Fruit fly (Drosophila melanogaster) whole organism, embryonic: ENCODE measurements around the gene Jhbp5.

Experiments used
- Abd-B ChIP-seq: fragments of 200-800 bp; sonication (Bioruptor generic); optimal IDR thresholded peaks from 2 replicates; lab custom pipeline; 2018; ENCODE audit warnings: missing biosample characterization, mild to moderate bottlenecking, missing genetic modification characterization, moderate library complexity
- Ada2b ChIP-seq: fragments of 200-800 bp; sonication (Bioruptor generic); IDR thresholded peaks from 2 replicates; pipeline ENCODE4 v1.3.6; 2022; ENCODE audit warnings: missing biosample characterization, missing genetic modification characterization
- Adf1 ChIP-seq: fragments of 200-800 bp; sonication (Bioruptor generic); IDR thresholded peaks from 2 replicates; pipeline ENCODE4 v1.3.6; 2022; ENCODE audit warnings: missing biosample characterization, missing genetic modification characterization
- Atf6 ChIP-seq: fragments of 200-800 bp; sonication (Bioruptor generic); IDR thresholded peaks from 2 replicates; pipeline ENCODE4 v1.3.6; 2022; ENCODE audit warnings: missing biosample characterization, missing genetic modification characterization
- CG10431 ChIP-seq: fragments of 200-800 bp; sonication (Bioruptor generic); optimal IDR thresholded peaks from 3 replicates; lab custom pipeline; 2018; ENCODE audit warnings: missing biosample characterization, mild to moderate bottlenecking, missing genetic modification characterization
- CG11093 ChIP-seq: fragments of 200-800 bp; sonication (Bioruptor generic); IDR thresholded peaks from 3 replicates; pipeline ENCODE4 v1.3.6; 2022; ENCODE audit warnings: missing biosample characterization, missing genetic modification characterization
- CG11695 ChIP-seq: fragments of 200-800 bp; sonication (Bioruptor generic); IDR thresholded peaks from 3 replicates; pipeline ENCODE4 v1.3.6; 2022; ENCODE audit warnings: missing biosample characterization, missing genetic modification characterization
- CG13424 ChIP-seq: fragments of 200-800 bp; sonication (Bioruptor generic); optimal IDR thresholded peaks from 2 replicates; lab custom pipeline; 2019; ENCODE audit warnings: missing biosample characterization, mild to moderate bottlenecking, missing genetic modification characterization, moderate library complexity
- CG15269 ChIP-seq: fragments of 200-800 bp; sonication (Bioruptor generic); optimal IDR thresholded peaks from 2 replicates; lab custom pipeline; 2018; ENCODE audit warnings: missing biosample characterization, mild to moderate bottlenecking, missing genetic modification characterization, moderate library complexity
- CG15514 ChIP-seq: fragments of 200-800 bp; sonication (Bioruptor generic); optimal IDR thresholded peaks from 3 replicates; lab custom pipeline; 2017; ENCODE audit warnings: missing biosample characterization, missing genetic modification characterization, mild to moderate bottlenecking, moderate library complexity, missing genetic modification reagents
- CG17186 ChIP-seq: fragments of 200-800 bp; sonication (Bioruptor generic); optimal IDR thresholded peaks from 3 replicates; lab custom pipeline; 2017; ENCODE audit warnings: missing biosample characterization, missing genetic modification reagents, missing genetic modification characterization
- CG17829 ChIP-seq: fragments of 200-800 bp; optimal IDR thresholded peaks from 2 replicates; lab custom pipeline; 2019; ENCODE audit warnings: missing biosample characterization, mild to moderate bottlenecking, missing genetic modification characterization, moderate library complexity
- CG18619 ChIP-seq: fragments of 200-800 bp; sonication (Bioruptor generic); optimal IDR thresholded peaks from 3 replicates; lab custom pipeline; 2017; ENCODE audit warnings: missing biosample characterization, mild to moderate bottlenecking, missing genetic modification characterization
- CG2199 ChIP-seq: fragments of 200-800 bp; sonication (Bioruptor generic); IDR thresholded peaks from 3 replicates; pipeline ENCODE4 v1.3.6; 2022; ENCODE audit warnings: missing biosample characterization, missing genetic modification characterization
- CG2202 ChIP-seq: fragments of 200-800 bp; sonication (Bioruptor generic); optimal IDR thresholded peaks from 2 replicates; lab custom pipeline; 2018; ENCODE audit warnings: missing biosample characterization, mild to moderate bottlenecking, missing genetic modification characterization
- CG31365 ChIP-seq: fragments of 200-800 bp; sonication (Bioruptor generic); optimal IDR thresholded peaks from 2 replicates; lab custom pipeline; 2018; ENCODE audit warnings: missing biosample characterization, mild to moderate bottlenecking, missing genetic modification characterization
- CG6813 ChIP-seq: fragments of 200-800 bp; sonication (Bioruptor generic); optimal IDR thresholded peaks from 2 replicates; lab custom pipeline; 2017; ENCODE audit warnings: missing biosample characterization, missing genetic modification characterization, mild to moderate bottlenecking, moderate library complexity, missing genetic modification reagents
- CG7963 ChIP-seq: fragments of 200-800 bp; sonication (Bioruptor generic); IDR thresholded peaks from 3 replicates; pipeline ENCODE4 v1.3.6; 2022; ENCODE audit warnings: missing biosample characterization, missing genetic modification characterization; ENCODE audit not compliant: partially characterized antibody
- CG9932 ChIP-seq: fragments of 200-800 bp; sonication (Bioruptor generic); IDR thresholded peaks from 2 replicates; pipeline ENCODE4 v1.3.6; 2022; ENCODE audit warnings: missing biosample characterization, missing genetic modification characterization
- CrebB ChIP-seq: fragments of 200-800 bp; sonication (Bioruptor generic); optimal IDR thresholded peaks from 3 replicates; lab custom pipeline; 2018; ENCODE audit warnings: missing biosample characterization, mild to moderate bottlenecking, missing genetic modification characterization
- Doc2 ChIP-seq: fragments of 200-800 bp; sonication (Bioruptor generic); IDR thresholded peaks from 2 replicates; pipeline ENCODE4 v1.3.6; 2022; ENCODE audit warnings: missing biosample characterization, missing genetic modification characterization
- Lhr ChIP-seq: fragments of 200-800 bp; sonication (Bioruptor generic); optimal IDR thresholded peaks from 3 replicates; lab custom pipeline; 2017; ENCODE audit warnings: mild to moderate bottlenecking, missing biosample characterization, missing genetic modification reagents, missing genetic modification characterization
- MESR4 ChIP-seq: fragments of 200-800 bp; sonication (Bioruptor generic); optimal IDR thresholded peaks from 2 replicates; lab custom pipeline; 2018; ENCODE audit warnings: missing biosample characterization, mild to moderate bottlenecking, missing genetic modification characterization, moderate library complexity
- MTF-1 ChIP-seq: fragments of 200-800 bp; sonication (Bioruptor generic); optimal IDR thresholded peaks from 2 replicates; lab custom pipeline; 2018; ENCODE audit warnings: missing biosample characterization, mild to moderate bottlenecking, missing genetic modification characterization, borderline replicate concordance
- Meics ChIP-seq: fragments of 200-800 bp; sonication (Bioruptor generic); optimal IDR thresholded peaks from 2 replicates; lab custom pipeline; 2017; ENCODE audit warnings: missing biosample characterization, mild to moderate bottlenecking, missing genetic modification characterization
- NfI ChIP-seq: fragments of 200-800 bp; sonication (Bioruptor generic); optimal IDR thresholded peaks from 3 replicates; lab custom pipeline; 2018; ENCODE audit warnings: missing biosample characterization, mild to moderate bottlenecking, missing genetic modification characterization, moderate library complexity
- ara ChIP-seq: fragments of 200-800 bp; sonication (Bioruptor generic); IDR thresholded peaks from 2 replicates; pipeline ENCODE4 v1.3.6; 2022; ENCODE audit warnings: missing biosample characterization, missing genetic modification characterization
- ato ChIP-seq: fragments of 200-800 bp; sonication (Bioruptor generic); IDR thresholded peaks from 2 replicates; pipeline ENCODE4 v1.3.6; 2022; ENCODE audit warnings: missing biosample characterization, missing genetic modification characterization; ENCODE audit not compliant: partially characterized antibody
- crol ChIP-seq: fragments of 200-800 bp; sonication (Bioruptor generic); IDR thresholded peaks from 2 replicates; pipeline ENCODE4 v1.3.6; 2022; ENCODE audit warnings: missing biosample characterization, missing genetic modification characterization
- crp ChIP-seq, 2 experiments: fragments of 200-800 bp; sonication (Bioruptor generic); optimal IDR thresholded peaks; 2 replicates in 1 of 2; 3 replicates in 1 of 2; lab custom pipeline; 2017; ENCODE audit warnings: missing biosample characterization in 2 of 2, missing genetic modification characterization in 2 of 2, mild to moderate bottlenecking in 1 of 2, moderate library complexity in 1 of 2
- ewg ChIP-seq: fragments of 200-800 bp; sonication (Bioruptor generic); optimal IDR thresholded peaks from 3 replicates; lab custom pipeline; 2017; ENCODE audit warnings: mild to moderate bottlenecking, missing biosample characterization, missing genetic modification reagents, missing genetic modification characterization
- exex ChIP-seq: fragments of 200-800 bp; sonication (Bioruptor generic); optimal IDR thresholded peaks from 4 replicates; lab custom pipeline; 2018; ENCODE audit warnings: missing biosample characterization, mild to moderate bottlenecking, missing genetic modification characterization, moderate library complexity
- fd102C ChIP-seq: fragments of 200-800 bp; sonication (Bioruptor generic); optimal IDR thresholded peaks from 2 replicates; lab custom pipeline; 2018; ENCODE audit warnings: missing biosample characterization, mild to moderate bottlenecking, missing genetic modification characterization, moderate library complexity
- gt ChIP-seq: fragments of 200-800 bp; sonication (Bioruptor generic); IDR thresholded peaks from 2 replicates; pipeline ENCODE4 v1.3.6; 2022; ENCODE audit warnings: missing biosample characterization, missing genetic modification characterization
- hkb ChIP-seq, 2 experiments: fragments of 200-800 bp in 1 of 2; fragments of >200 bp in 1 of 2; sonication (Bioruptor generic) in 1 of 2; IDR thresholded peaks in 1 of 2; optimal IDR thresholded peaks in 1 of 2; 2 replicates each; pipeline versions ENCODE4 v1.3.6 to Lab custom; 2017 to 2022; ENCODE audit warnings: missing biosample characterization in 1 of 2, missing genetic modification characterization in 1 of 2
- jumu ChIP-seq: fragments of 200-800 bp; sonication (Bioruptor generic); optimal IDR thresholded peaks from 3 replicates; lab custom pipeline; 2016; ENCODE audit warnings: missing biosample characterization, missing genetic modification characterization
- lola ChIP-seq, 3 experiments: fragments of >200 bp in 2 of 3; fragments of 200-800 bp in 1 of 3; sonication (Bioruptor generic) in 1 of 3; optimal IDR thresholded peaks; 2 replicates each; lab custom pipeline; 2017 to 2019; ENCODE audit warnings: missing biosample characterization in 3 of 3, missing genetic modification characterization in 3 of 3, mild to moderate bottlenecking in 1 of 3, moderate library complexity in 1 of 3
- mirr ChIP-seq: fragments of 200-800 bp; sonication (Bioruptor generic); optimal IDR thresholded peaks from 3 replicates; lab custom pipeline; 2018; ENCODE audit warnings: missing biosample characterization, mild to moderate bottlenecking, missing genetic modification characterization
- nerfin-1 ChIP-seq: fragments of 200-800 bp; sonication (Bioruptor generic); optimal IDR thresholded peaks from 3 replicates; lab custom pipeline; 2019; ENCODE audit warnings: missing biosample characterization, mild to moderate bottlenecking, missing genetic modification characterization, moderate library complexity
- pan ChIP-seq, 4 experiments: fragments of >200 bp in 3 of 4; fragments of 200-800 bp in 1 of 4; sonication (Bioruptor generic) in 1 of 4; optimal IDR thresholded peaks in 3 of 4; IDR thresholded peaks in 1 of 4; 2 replicates each; pipeline versions ENCODE4 v1.3.6 to Lab custom; 2017 to 2022; ENCODE audit warnings: missing biosample characterization in 2 of 4, missing genetic modification characterization in 2 of 4, mixed read lengths in 1 of 4
- prd ChIP-seq, 3 experiments: fragments of >200 bp in 2 of 3; fragments of 200-800 bp in 1 of 3; sonication (Bioruptor generic) in 1 of 3; optimal IDR thresholded peaks in 2 of 3; IDR thresholded peaks in 1 of 3; 2 replicates in 2 of 3; 3 replicates in 1 of 3; pipeline versions ENCODE4 v1.3.6 to Lab custom; 2017 to 2022; ENCODE audit warnings: missing biosample characterization in 1 of 3, missing genetic modification characterization in 1 of 3
- sc ChIP-seq, 3 experiments: fragments of >200 bp in 2 of 3; fragments of 200-800 bp in 1 of 3; sonication (Bioruptor generic) in 1 of 3; optimal IDR thresholded peaks; 2 replicates in 2 of 3; 3 replicates in 1 of 3; lab custom pipeline; 2017; ENCODE audit warnings: mild to moderate bottlenecking in 1 of 3, missing biosample characterization in 1 of 3, missing genetic modification characterization in 1 of 3, missing genetic modification reagents in 1 of 3
- schlank ChIP-seq: fragments of 200-800 bp; sonication (Bioruptor generic); optimal IDR thresholded peaks from 2 replicates; lab custom pipeline; 2018; ENCODE audit warnings: missing biosample characterization, mild to moderate bottlenecking, missing genetic modification characterization
- sna ChIP-seq: fragments of 200-800 bp; sonication (Bioruptor generic); IDR thresholded peaks from 2 replicates; pipeline ENCODE4 v1.3.6; 2022; ENCODE audit warnings: missing biosample characterization, missing genetic modification characterization; ENCODE audit not compliant: partially characterized antibody
- sob ChIP-seq: fragments of 200-800 bp; sonication (Bioruptor generic); IDR thresholded peaks from 2 replicates; pipeline ENCODE4 v1.3.6; 2022; ENCODE audit warnings: missing biosample characterization, missing genetic modification characterization
- zfh1 ChIP-seq: fragments of 200-800 bp; sonication (Bioruptor generic); IDR thresholded peaks from 3 replicates; pipeline ENCODE4 v1.3.6; 2022; ENCODE audit warnings: missing biosample characterization, missing genetic modification characterization
- zfh2 ChIP-seq: fragments of 200-800 bp; sonication (Bioruptor generic); optimal IDR thresholded peaks from 2 replicates; lab custom pipeline; 2016; ENCODE audit warnings: missing biosample characterization, missing genetic modification characterization

The Jhbp5 gene

dm6 chr3R:16069266-16069665 lies 23.3 kb upstream of the Jhbp5 start (continued):
- TF ChIP-seq Lhr (GFP tag; lab: Kevin White, UChicago) (peak; percentile 31), CG2202 (tag; lab: Kevin White, UChicago) (peak; percentile 60), CG15514 (no peak), sob (GFP tag; lab: Robert Waterston, UW) (0 out of 2 replicates have a peak, but pooled peaks have one; percentile 27), ara (GFP tag; lab: Robert Waterston, UW) (no peak), pan (optimal IDR thresholded peaks at IDR 0.05; lab: Kevin White, UChicago) (no peak), pan (GFP tag; optimal IDR thresholded peaks at IDR 0.05 in 1 of 2, IDR thresholded peaks at IDR 0.05 in 1 of 2) (peak in 1 of 2 experiments; percentile 51), jumu (GFP tag; lab: Kevin White, UChicago) (no peak), CG31365 (peak; percentile 52), CG9932 (no peak), CrebB (tag; lab: Kevin White, UChicago) (peak; percentile 45), CG6813 (peak; percentile 54), CG10431 (peak; percentile 22), crol (GFP tag; lab: Robert Waterston, UW) (peak; percentile 86), crp (GFP tag; optimal IDR thresholded peaks at IDR 0.05; lab: Kevin White, UChicago) (no peak), zfh1 (peak; percentile 45; the same call in 1 of the 3 replicates), Doc2 (GFP tag; lab: Robert Waterston, UW) (no peak), lola (GFP tag; optimal IDR thresholded peaks at IDR 0.05; lab: Kevin White, UChicago) (peak in 1 of 3 experiments; percentile 24), nerfin-1 (tag; lab: Kevin White, UChicago) (peak; percentile 26), CG15269 (tag; lab: Kevin White, UChicago) (no peak), Ada2b (GFP tag; lab: Robert Waterston, UW) (no peak), zfh2 (GFP tag; lab: Kevin White, UChicago) (no peak), sc (optimal IDR thresholded peaks at IDR 0.05; lab: Kevin White, UChicago) (no peak), sc (GFP tag; optimal IDR thresholded peaks at IDR 0.05; lab: Kevin White, UChicago) (peak; percentile 40), CG18619 (GFP tag; lab: Kevin White, UChicago) (peak; percentile 45), ewg (no peak), Abd-B (GFP tag; lab: Kevin White, UChicago) (no peak), CG11695 (GFP tag; lab: Robert Waterston, UW) (peak; percentile 23; the same call in 1 of the 3 replicates), CG7963 (GFP tag; lab: Robert Waterston, UW) (no peak), exex (tag; lab: Kevin White, UChicago) (no peak), Meics (GFP tag; lab: Kevin White, UChicago) (peak; percentile 43), MESR4 (GFP tag; lab: Kevin White, UChicago) (no peak), CG2199 (GFP tag; lab: Robert Waterston, UW) (no peak), schlank (tag; lab: Kevin White, UChicago) (no peak), mirr (GFP tag; lab: Kevin White, UChicago) (peak; percentile 54), hkb (optimal IDR thresholded peaks at IDR 0.05; lab: Kevin White, UChicago) (no peak), hkb (GFP tag; IDR thresholded peaks at IDR 0.05; lab: Robert Waterston, UW) (peak; percentile 49; the same call in 1 of the 2 replicates), Atf6 (GFP tag; lab: Robert Waterston, UW) (no peak), CG17829 (tag; lab: Kevin White, UChicago) (no peak), CG13424 (tag; lab: Kevin White, UChicago) (peak; percentile 42), prd (optimal IDR thresholded peaks at IDR 0.05; lab: Kevin White, UChicago) (no peak), prd (GFP tag; IDR thresholded peaks at IDR 0.05; lab: Robert Waterston, UW) (no peak), Adf1 (GFP tag; lab: Robert Waterston, UW) (no peak), fd102C (GFP tag; lab: Kevin White, UChicago) (no peak), gt (no peak), MTF-1 (GFP tag; lab: Kevin White, UChicago) (peak; percentile 6), ato (GFP tag; lab: Robert Waterston, UW) (no peak), sna (GFP tag; lab: Robert Waterston, UW) (no peak), NfI (GFP tag; lab: Kevin White, UChicago) (peak; percentile 40), CG17186 (GFP tag; lab: Kevin White, UChicago) (no peak), CG11093 (GFP tag; lab: Robert Waterston, UW) (no peak)
